Fruit fly (Drosophila melanogaster) whole organism, wandering third instar larva: ENCODE measurements around the gene CG31139.

Source experiments
- Abd-B ChIP-seq: fragments of >200 bp; optimal IDR thresholded peaks from 2 replicates; lab custom pipeline; 2017; ENCODE audit warnings: missing biosample characterization, missing genetic modification characterization
- Mio ChIP-seq: sonication (Bioruptor generic); optimal IDR thresholded peaks from 2 replicates; lab custom pipeline; 2016; ENCODE audit warnings: missing biosample characterization, missing genetic modification characterization
- fru ChIP-seq: fragments of 200-800 bp; sonication (Bioruptor generic); optimal IDR thresholded peaks from 3 replicates; lab custom pipeline; 2016; ENCODE audit warnings: missing biosample characterization, mild to moderate bottlenecking, missing genetic modification characterization
- jim ChIP-seq: fragments of 175-275, 200-325 bp; sonication (Bioruptor generic); optimal IDR thresholded peaks from 2 replicates; lab custom pipeline; 2016; ENCODE audit warnings: missing biosample characterization, mild to moderate bottlenecking, missing genetic modification characterization
- sv ChIP-seq: fragments of 200-800 bp; sonication (Bioruptor generic); optimal IDR thresholded peaks from 3 replicates; lab custom pipeline; 2016; ENCODE audit warnings: missing biosample characterization, missing genetic modification characterization

DNA sequence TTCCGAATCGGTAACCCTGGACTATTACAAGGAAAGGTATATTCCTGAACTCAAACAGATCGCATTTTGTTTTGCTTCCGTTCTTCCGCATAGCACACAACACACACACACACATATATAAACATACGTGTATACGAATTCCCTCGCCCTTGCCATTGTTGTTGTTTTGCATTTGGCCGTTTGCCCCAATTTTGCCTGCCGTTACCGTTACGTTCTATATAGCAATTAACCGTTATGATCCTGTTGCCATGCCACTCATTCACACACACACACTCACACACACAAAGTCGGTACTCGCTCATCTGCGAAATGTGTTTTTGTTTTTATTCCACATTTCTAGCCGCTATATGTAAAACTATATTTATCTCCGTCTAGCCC is 21.4 kb downstream of the CG31139 start:
- no peak for TF ChIP-seq Mio
- TF ChIP-seq sv (GFP tag; lab: Kevin White, UChicago): no peak
- no peak for TF ChIP-seq fru
- TF ChIP-seq jim (GFP tag; lab: Kevin White, UChicago): no peak
- TF ChIP-seq Abd-B (GFP tag; lab: Kevin White, UChicago): no peak
